Fruit fly (Drosophila melanogaster) whole organism, embryonic: ENCODE measurements around the gene mRpL39.

Source experiments
- Bdp1 ChIP-seq: fragments of 200-800 bp; sonication (Bioruptor generic); optimal IDR thresholded peaks from 3 replicates; lab custom pipeline; 2016; ENCODE audit warnings: missing biosample characterization, missing genetic modification characterization
- Blimp-1 ChIP-seq: fragments of 200-800 bp; sonication (Bioruptor generic); optimal IDR thresholded peaks from 3 replicates; lab custom pipeline; 2018; ENCODE audit warnings: missing biosample characterization, missing genetic modification characterization, mild to moderate bottlenecking, moderate library complexity, missing genetic modification reagents
- CG1024 ChIP-seq: fragments of 200-800 bp; sonication (Bioruptor generic); IDR thresholded peaks from 2 replicates; pipeline ENCODE4 v1.3.6; 2022; ENCODE audit warnings: missing biosample characterization, missing genetic modification characterization
- CG10267 ChIP-seq: fragments of 200-800 bp; sonication (Bioruptor generic); optimal IDR thresholded peaks from 2 replicates; lab custom pipeline; 2018; ENCODE audit warnings: missing biosample characterization, mild to moderate bottlenecking, missing genetic modification characterization, moderate library complexity
- CG11085 ChIP-seq: fragments of 200-800 bp; sonication (Bioruptor generic); IDR thresholded peaks from 2 replicates; pipeline ENCODE4 v1.3.6; 2022; ENCODE audit warnings: missing biosample characterization, missing genetic modification characterization
- CG12659 ChIP-seq: fragments of 200-800 bp; sonication (Bioruptor generic); optimal IDR thresholded peaks from 3 replicates; lab custom pipeline; 2017; ENCODE audit warnings: mild to moderate bottlenecking, missing biosample characterization, missing genetic modification reagents, missing genetic modification characterization
- CG13123 ChIP-seq: fragments of 200-800 bp; sonication (Bioruptor generic); optimal IDR thresholded peaks from 2 replicates; lab custom pipeline; 2016; ENCODE audit warnings: missing biosample characterization, missing genetic modification characterization
- CG15479 ChIP-seq: fragments of 200-800 bp; sonication (Bioruptor generic); optimal IDR thresholded peaks from 3 replicates; lab custom pipeline; 2019; ENCODE audit warnings: missing biosample characterization, mild to moderate bottlenecking, missing genetic modification characterization, moderate library complexity
- CG17186 ChIP-seq: fragments of 200-800 bp; sonication (Bioruptor generic); optimal IDR thresholded peaks from 3 replicates; lab custom pipeline; 2017; ENCODE audit warnings: missing biosample characterization, missing genetic modification reagents, missing genetic modification characterization
- CG2116 ChIP-seq: fragments of 200-800 bp; sonication (Bioruptor generic); optimal IDR thresholded peaks from 3 replicates; lab custom pipeline; 2018; ENCODE audit warnings: missing biosample characterization, mild to moderate bottlenecking, missing genetic modification characterization
- CG2120 ChIP-seq: fragments of 200-800 bp; sonication (Bioruptor generic); optimal IDR thresholded peaks from 3 replicates; lab custom pipeline; 2016; ENCODE audit warnings: missing biosample characterization, missing genetic modification characterization
- CG2202 ChIP-seq: fragments of 200-800 bp; sonication (Bioruptor generic); optimal IDR thresholded peaks from 2 replicates; lab custom pipeline; 2018; ENCODE audit warnings: missing biosample characterization, mild to moderate bottlenecking, missing genetic modification characterization
- CG30431 ChIP-seq: fragments of 200-800 bp; sonication (Bioruptor generic); optimal IDR thresholded peaks from 2 replicates; lab custom pipeline; 2017; ENCODE audit warnings: missing biosample characterization, missing genetic modification characterization
- CG31441 ChIP-seq: fragments of 200-800 bp; sonication (Bioruptor generic); IDR thresholded peaks from 2 replicates; pipeline ENCODE4 v1.3.6; 2022; ENCODE audit warnings: missing biosample characterization, missing genetic modification characterization
- CG33557 ChIP-seq: fragments of 200-800 bp; sonication (Bioruptor generic); optimal IDR thresholded peaks from 2 replicates; lab custom pipeline; 2019; ENCODE audit warnings: missing biosample characterization, mild to moderate bottlenecking, missing genetic modification characterization, moderate library complexity
- CG43689 ChIP-seq: fragments of 200-800 bp; sonication (Bioruptor generic); IDR thresholded peaks from 2 replicates; pipeline ENCODE4 v1.3.6; 2022; ENCODE audit warnings: missing biosample characterization, missing genetic modification characterization
- CG5180 ChIP-seq: fragments of 200-800 bp; sonication (Bioruptor generic); optimal IDR thresholded peaks from 3 replicates; lab custom pipeline; 2017; ENCODE audit warnings: missing biosample characterization, missing genetic modification characterization, mild to moderate bottlenecking, moderate library complexity, missing genetic modification reagents
- CG6854 ChIP-seq: fragments of 200-800 bp; sonication (Bioruptor generic); optimal IDR thresholded peaks from 3 replicates; lab custom pipeline; 2017; ENCODE audit warnings: missing biosample characterization, mild to moderate bottlenecking, missing genetic modification characterization
- CG7372 ChIP-seq: fragments of 200-800 bp; sonication (Bioruptor generic); IDR thresholded peaks from 2 replicates; pipeline ENCODE4 v1.3.6; 2022; ENCODE audit warnings: missing biosample characterization, missing genetic modification characterization
- CG7928 ChIP-seq: fragments of 200-800 bp; sonication (Bioruptor generic); optimal IDR thresholded peaks from 2 replicates; lab custom pipeline; 2017; ENCODE audit warnings: missing biosample characterization, mild to moderate bottlenecking, missing genetic modification characterization
- CG9215 ChIP-seq: fragments of 200-800 bp; sonication (Bioruptor generic); IDR thresholded peaks from 2 replicates; pipeline ENCODE4 v1.3.6; 2022; ENCODE audit warnings: missing biosample characterization, missing genetic modification characterization
- CHES-1-like ChIP-seq: fragments of 200-800 bp; sonication (Bioruptor generic); optimal IDR thresholded peaks from 2 replicates; lab custom pipeline; 2016; ENCODE audit warnings: missing biosample characterization, missing genetic modification characterization
- CTCF ChIP-seq: fragments of 200-800 bp; sonication (Bioruptor generic); optimal IDR thresholded peaks from 2 replicates; lab custom pipeline; 2017; ENCODE audit warnings: missing biosample characterization, mild to moderate bottlenecking, missing genetic modification characterization, moderate library complexity
- Camta ChIP-seq: fragments of 200-800 bp; sonication (Bioruptor generic); optimal IDR thresholded peaks from 2 replicates; lab custom pipeline; 2016; ENCODE audit warnings: missing biosample characterization, missing genetic modification characterization
- CkIIα-i1 ChIP-seq: fragments of 200-800 bp; sonication (Bioruptor generic); IDR thresholded peaks from 2 replicates; pipeline ENCODE4 v1.3.6; 2022; ENCODE audit warnings: missing biosample characterization, missing genetic modification characterization
- Gsc ChIP-seq: fragments of 200-800 bp; sonication (Bioruptor generic); IDR thresholded peaks from 2 replicates; pipeline ENCODE4 v1.3.6; 2022; ENCODE audit warnings: missing biosample characterization, missing genetic modification characterization
- HLH3B ChIP-seq: fragments of 200-800 bp; sonication (Bioruptor generic); IDR thresholded peaks from 2 replicates; pipeline ENCODE4 v1.3.6; 2022; ENCODE audit warnings: missing biosample characterization, missing genetic modification characterization
- Poxn ChIP-seq: fragments of 200-800 bp; sonication (Bioruptor generic); IDR thresholded peaks from 2 replicates; pipeline ENCODE4 v1.3.6; 2022; ENCODE audit warnings: missing biosample characterization, missing genetic modification characterization
- Rx ChIP-seq: fragments of 200-800 bp; sonication (Bioruptor generic); IDR thresholded peaks from 2 replicates; pipeline ENCODE4 v1.3.6; 2022; ENCODE audit warnings: missing biosample characterization, missing genetic modification characterization
- abd-A ChIP-seq: fragments of 200-800 bp; sonication (Bioruptor generic); optimal IDR thresholded peaks from 3 replicates; lab custom pipeline; 2019; ENCODE audit warnings: missing biosample characterization, mild to moderate bottlenecking, missing genetic modification characterization, moderate library complexity
- aop ChIP-seq: fragments of 200-800 bp; sonication (Bioruptor generic); IDR thresholded peaks from 2 replicates; pipeline ENCODE4 v1.3.6; 2022; ENCODE audit warnings: missing biosample characterization, missing genetic modification characterization
- az2 ChIP-seq: fragments of 200-800 bp; sonication (Bioruptor generic); optimal IDR thresholded peaks from 3 replicates; lab custom pipeline; 2016; ENCODE audit warnings: missing biosample characterization, missing genetic modification characterization
- bigmax ChIP-seq: fragments of 200-800 bp; sonication (Bioruptor generic); optimal IDR thresholded peaks from 2 replicates; lab custom pipeline; 2018; ENCODE audit warnings: missing biosample characterization, mild to moderate bottlenecking, missing genetic modification characterization
- br ChIP-seq: fragments of >200 bp; optimal IDR thresholded peaks from 2 replicates; lab custom pipeline; 2017
- crol ChIP-seq: fragments of 200-800 bp; sonication (Bioruptor generic); IDR thresholded peaks from 2 replicates; pipeline ENCODE4 v1.3.6; 2022; ENCODE audit warnings: missing biosample characterization, missing genetic modification characterization
- esg ChIP-seq: fragments of 200-800 bp; sonication (Bioruptor generic); conservative IDR thresholded peaks from 2 replicates; pipeline ENCODE4 v1.3.6; 2022; ENCODE audit warnings: missing biosample characterization, missing genetic modification characterization
- ewg ChIP-seq: fragments of 200-800 bp; sonication (Bioruptor generic); optimal IDR thresholded peaks from 3 replicates; lab custom pipeline; 2017; ENCODE audit warnings: mild to moderate bottlenecking, missing biosample characterization, missing genetic modification reagents, missing genetic modification characterization
- her ChIP-seq: fragments of 200-800 bp; sonication (Bioruptor generic); optimal IDR thresholded peaks from 2 replicates; lab custom pipeline; 2016; ENCODE audit warnings: missing biosample characterization, missing genetic modification characterization
- knrl ChIP-seq: fragments of 200-800 bp; sonication (Bioruptor generic); IDR thresholded peaks from 3 replicates; pipeline ENCODE4 v1.3.6; 2022; ENCODE audit warnings: missing biosample characterization, missing genetic modification characterization; ENCODE audit not compliant: partially characterized antibody
- lbe ChIP-seq: fragments of 200-800 bp; sonication (Bioruptor generic); optimal IDR thresholded peaks from 2 replicates; lab custom pipeline; 2016; ENCODE audit warnings: missing biosample characterization, mild to moderate bottlenecking, missing genetic modification characterization
- maf-S ChIP-seq: fragments of 200-800 bp; sonication (Bioruptor generic); optimal IDR thresholded peaks from 2 replicates; lab custom pipeline; 2016; ENCODE audit warnings: missing biosample characterization, missing genetic modification characterization
- nau ChIP-seq: fragments of 200-800 bp; sonication (Bioruptor generic); optimal IDR thresholded peaks from 3 replicates; lab custom pipeline; 2017; ENCODE audit warnings: missing biosample characterization, mild to moderate bottlenecking, missing genetic modification characterization, missing genetic modification reagents
- pfk ChIP-seq: fragments of 200-800 bp; sonication (Bioruptor generic); optimal IDR thresholded peaks from 2 replicates; lab custom pipeline; 2018; ENCODE audit warnings: missing biosample characterization, mild to moderate bottlenecking, missing genetic modification characterization, moderate library complexity
- pros ChIP-seq: fragments of 200-800 bp; sonication (Bioruptor generic); optimal IDR thresholded peaks from 3 replicates; lab custom pipeline; 2019; ENCODE audit warnings: missing biosample characterization, mild to moderate bottlenecking, missing genetic modification characterization, moderate library complexity
- ranshi ChIP-seq: fragments of 200-800 bp; sonication (Bioruptor generic); IDR thresholded peaks from 2 replicates; pipeline ENCODE4 v1.3.6; 2022; ENCODE audit warnings: missing biosample characterization, missing genetic modification characterization
- rib ChIP-seq: fragments of 200-800 bp; sonication (Bioruptor generic); IDR thresholded peaks from 2 replicates; pipeline ENCODE4 v1.3.6; 2022; ENCODE audit warnings: missing biosample characterization, missing genetic modification characterization
- run ChIP-seq: fragments of 200-800 bp; sonication (Bioruptor generic); optimal IDR thresholded peaks from 3 replicates; lab custom pipeline; 2018; ENCODE audit warnings: missing biosample characterization, mild to moderate bottlenecking, missing genetic modification characterization
- sisA ChIP-seq: fragments of 200-800 bp; sonication (Bioruptor generic); IDR thresholded peaks from 2 replicates; pipeline ENCODE4 v1.3.6; 2022; ENCODE audit warnings: missing biosample characterization, missing genetic modification characterization
- slbo ChIP-seq: fragments of 200-800 bp; sonication (Bioruptor generic); IDR thresholded peaks from 2 replicates; pipeline ENCODE4 v1.3.6; 2022; ENCODE audit warnings: missing biosample characterization, missing genetic modification characterization
- sna ChIP-seq: fragments of 200-800 bp; sonication (Bioruptor generic); IDR thresholded peaks from 2 replicates; pipeline ENCODE4 v1.3.6; 2022; ENCODE audit warnings: missing biosample characterization, missing genetic modification characterization; ENCODE audit not compliant: partially characterized antibody
- sob ChIP-seq: fragments of 200-800 bp; sonication (Bioruptor generic); IDR thresholded peaks from 2 replicates; pipeline ENCODE4 v1.3.6; 2022; ENCODE audit warnings: missing biosample characterization, missing genetic modification characterization
- tll ChIP-seq, 2 experiments: fragments of 200-800 bp in 1 of 2; fragments of >200 bp in 1 of 2; sonication (Bioruptor generic) in 1 of 2; optimal IDR thresholded peaks; 2 replicates each; lab custom pipeline; 2017 to 2019; ENCODE audit warnings: missing biosample characterization in 2 of 2, missing genetic modification characterization in 2 of 2, mild to moderate bottlenecking in 1 of 2, moderate library complexity in 1 of 2
- zfh1 ChIP-seq: fragments of 200-800 bp; sonication (Bioruptor generic); IDR thresholded peaks from 3 replicates; pipeline ENCODE4 v1.3.6; 2022; ENCODE audit warnings: missing biosample characterization, missing genetic modification characterization

The mRpL39 gene

DNA sequence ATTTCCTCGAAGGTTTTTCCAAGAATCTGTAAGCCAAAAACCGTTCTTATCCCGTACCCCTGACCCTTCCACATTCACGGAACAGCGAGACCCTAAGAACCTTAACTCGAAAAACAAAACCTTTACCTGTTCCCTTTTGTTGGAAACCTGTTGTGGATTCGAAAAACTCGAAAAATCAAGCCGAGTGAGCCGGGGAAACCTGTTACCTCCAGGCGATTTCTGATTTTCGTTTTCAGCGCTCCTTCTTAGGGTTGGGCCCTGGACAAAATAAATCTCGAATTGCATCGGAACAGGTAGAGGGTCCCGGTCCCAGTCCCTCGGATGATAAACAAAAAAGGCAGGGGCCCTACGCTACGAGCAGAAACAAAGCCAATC is 26.2 kb downstream of the mRpL39 start:
- TF ChIP-seq Gsc (GFP tag; lab: Robert Waterston, UW), result no peak
- TF ChIP-seq CG30431 (GFP tag; lab: Kevin White, UChicago), result no peak
- no peak for TF ChIP-seq CTCF (GFP tag; lab: Kevin White, UChicago)
- TF ChIP-seq bigmax, result no peak
- TF ChIP-seq tll (GFP tag; optimal IDR thresholded peaks at IDR 0.05; lab: Kevin White, UChicago), result peak in 1 of 2 experiments; percentile 92
- TF ChIP-seq CG33557, result no peak
- no peak for TF ChIP-seq Bdp1 (GFP tag; lab: Kevin White, UChicago)
- no peak for TF ChIP-seq Poxn
- TF ChIP-seq CG15479, result peak; percentile 61
- TF ChIP-seq CG12659 (GFP tag; lab: Kevin White, UChicago), result no peak
- TF ChIP-seq Blimp-1 (GFP tag; lab: Kevin White, UChicago), result peak; percentile 51
- TF ChIP-seq CG11085 (GFP tag; lab: Robert Waterston, UW), result no peak
- TF ChIP-seq CG2202, result no peak
- TF ChIP-seq HLH3B (GFP tag; lab: Robert Waterston, UW), result no peak
- TF ChIP-seq nau, result no peak
- no peak for TF ChIP-seq CG31441
- no peak for TF ChIP-seq esg
- TF ChIP-seq aop (GFP tag; lab: Robert Waterston, UW), result no peak
- 0 out of 2 replicates have a peak, but pooled peaks have one; percentile 12 for TF ChIP-seq rib (GFP tag; lab: Robert Waterston, UW)
- TF ChIP-seq maf-S (GFP tag; lab: Kevin White, UChicago), result no peak
- no peak for TF ChIP-seq pfk (GFP tag; lab: Kevin White, UChicago)
- no peak for TF ChIP-seq CG17186 (GFP tag; lab: Kevin White, UChicago)
- TF ChIP-seq her, result no peak
- no peak for TF ChIP-seq knrl (GFP tag; lab: Robert Waterston, UW)
- no peak for TF ChIP-seq CG2116 (GFP tag; lab: Kevin White, UChicago)
- TF ChIP-seq CG7928 (GFP tag; lab: Kevin White, UChicago), result no peak
- no peak for TF ChIP-seq CG43689
- no peak for TF ChIP-seq CG5180 (GFP tag; lab: Kevin White, UChicago)
- TF ChIP-seq crol (GFP tag; lab: Robert Waterston, UW), result peak; percentile 39
- TF ChIP-seq sna, result no peak
- no peak for TF ChIP-seq br (lab: Kevin White, UChicago)
- TF ChIP-seq zfh1 (GFP tag; lab: Robert Waterston, UW), result no peak
- no peak for TF ChIP-seq sisA (GFP tag; lab: Robert Waterston, UW)
- TF ChIP-seq lbe (GFP tag; lab: Kevin White, UChicago), result peak; percentile 67
- no peak for TF ChIP-seq ewg (GFP tag; lab: Kevin White, UChicago)
- no peak for TF ChIP-seq ranshi
- TF ChIP-seq abd-A, result no peak
- no peak for TF ChIP-seq pros (GFP tag; lab: Kevin White, UChicago)
- TF ChIP-seq CG7372 (GFP tag; lab: Robert Waterston, UW), result no peak
- TF ChIP-seq run (tag; lab: Kevin White, UChicago), result no peak
- TF ChIP-seq CG13123 (GFP tag; lab: Kevin White, UChicago), result no peak
- TF ChIP-seq slbo (GFP tag; lab: Robert Waterston, UW), result no peak
- TF ChIP-seq sob (GFP tag; lab: Robert Waterston, UW), result no peak
- TF ChIP-seq CG10267 (tag; lab: Kevin White, UChicago), result no peak
- TF ChIP-seq CkIIα-i1 (GFP tag; lab: Robert Waterston, UW), result no peak
- TF ChIP-seq az2 (GFP tag; lab: Kevin White, UChicago), result no peak
- no peak for TF ChIP-seq Camta (GFP tag; lab: Kevin White, UChicago)
- no peak for TF ChIP-seq Rx (GFP tag; lab: Robert Waterston, UW)
- TF ChIP-seq CG2120 (GFP tag; lab: Kevin White, UChicago), result no peak
- TF ChIP-seq CHES-1-like, result no peak
- TF ChIP-seq CG6854 (GFP tag; lab: Kevin White, UChicago), result no peak
- TF ChIP-seq CG9215, result no peak
- TF ChIP-seq CG1024, result no peak
